Worm (Caenorhabditis elegans) whole organism, midembryonic: ENCODE measurements around the gene nhr-127.

ENCODE experiments used
- T22C8.4 ChIP-seq: fragments of 200-800 bp; sonication (Bioruptor generic); IDR thresholded peaks from 2 replicates; pipeline ENCODE4 v1.3.6; 2022; ENCODE audit warnings: missing genetic modification characterization, missing compliant biosample characterization
- flt-1 ChIP-seq: fragments of 200-800 bp; sonication (Bioruptor generic); IDR thresholded peaks from 2 replicates; pipeline ENCODE4 v1.3.6; 2022; ENCODE audit warnings: missing genetic modification characterization, missing compliant biosample characterization
- klf-2 ChIP-seq: fragments of 200-800 bp; sonication (Bioruptor generic); conservative IDR thresholded peaks from 2 replicates; pipeline ENCODE4 v1.3.6; 2022; ENCODE audit warnings: missing genetic modification reagents, missing genetic modification characterization, missing compliant biosample characterization
- med-1 ChIP-seq: sonication (generic microtip); optimal IDR thresholded peaks from 2 replicates; lab custom pipeline; 2017; ENCODE audit warnings: missing genetic modification characterization, mild to moderate bottlenecking, missing compliant biosample characterization, antibody characterized with exemption, missing genetic modification reagents; ENCODE audit not compliant: insufficient read depth
- ref-1 ChIP-seq: fragments of 200-800 bp; sonication (Bioruptor generic); conservative IDR thresholded peaks from 2 replicates; pipeline ENCODE4 v1.3.6; 2022; ENCODE audit warnings: missing genetic modification reagents, missing genetic modification characterization, missing compliant biosample characterization
- tab-1 ChIP-seq: fragments of 200-800 bp; sonication (Bioruptor generic); IDR thresholded peaks from 2 replicates; pipeline ENCODE4 v1.3.6; 2022; ENCODE audit warnings: missing genetic modification characterization, missing compliant biosample characterization
- ztf-29 ChIP-seq: fragments of 200-800 bp; sonication (Bioruptor generic); IDR thresholded peaks from 2 replicates; pipeline ENCODE4 v1.3.6; 2022; ENCODE audit warnings: missing genetic modification reagents, missing genetic modification characterization, missing compliant biosample characterization

DNA sequence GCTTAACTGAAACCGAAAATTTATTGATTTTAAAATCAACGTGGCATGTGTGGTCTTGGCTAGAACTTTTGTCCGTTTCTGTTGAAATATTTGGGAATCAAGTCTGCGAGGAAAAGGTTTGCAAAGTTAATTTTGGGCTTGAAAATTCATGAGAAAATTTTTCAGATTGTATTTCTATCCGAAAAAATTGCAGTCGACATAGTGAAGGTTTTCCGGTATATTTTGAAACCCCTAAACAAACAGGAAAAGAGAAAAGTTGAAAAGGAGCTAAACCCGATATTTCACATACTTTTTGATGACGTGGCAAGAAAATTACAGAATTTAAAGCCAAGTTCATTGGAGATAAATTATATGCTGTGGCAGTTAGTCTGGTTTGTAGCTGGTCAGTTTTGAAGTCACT, at the start of gene nhr-127:
- TF ChIP-seq flt-1 (GFP tag; lab: Robert Waterston, UW): no peak
- no peak for TF ChIP-seq klf-2 (GFP tag; lab: Robert Waterston, UW)
- TF ChIP-seq ztf-29 (GFP tag; lab: Robert Waterston, UW): no peak
- no peak for TF ChIP-seq tab-1
- TF ChIP-seq med-1 (GFP tag; lab: Kevin White, UChicago): no peak
- no peak for TF ChIP-seq ref-1 (GFP tag; lab: Robert Waterston, UW)
- no peak for TF ChIP-seq T22C8.4
